Fruit fly (Drosophila melanogaster) whole organism, embryonic: ENCODE measurements around the gene Nf-YA.

Source experiments
- Abd-B ChIP-seq: fragments of 200-800 bp; sonication (Bioruptor generic); optimal IDR thresholded peaks from 2 replicates; lab custom pipeline; 2018; ENCODE audit warnings: missing biosample characterization, mild to moderate bottlenecking, missing genetic modification characterization, moderate library complexity
- Blimp-1 ChIP-seq: fragments of 200-800 bp; sonication (Bioruptor generic); optimal IDR thresholded peaks from 3 replicates; lab custom pipeline; 2018; ENCODE audit warnings: missing biosample characterization, missing genetic modification characterization, mild to moderate bottlenecking, moderate library complexity, missing genetic modification reagents
- CG10274 ChIP-seq: fragments of 200-800 bp; sonication (Bioruptor generic); optimal IDR thresholded peaks from 3 replicates; lab custom pipeline; 2017; ENCODE audit warnings: missing biosample characterization, mild to moderate bottlenecking, missing genetic modification characterization
- CG10366 ChIP-seq: fragments of 200-800 bp; sonication (Bioruptor generic); IDR thresholded peaks from 2 replicates; pipeline ENCODE4 v1.3.6; 2022; ENCODE audit warnings: missing biosample characterization, missing genetic modification characterization
- CG10462 ChIP-seq: fragments of 200-800 bp; sonication (Bioruptor generic); optimal IDR thresholded peaks from 2 replicates; lab custom pipeline; 2016; ENCODE audit warnings: missing biosample characterization, missing genetic modification characterization
- CG11093 ChIP-seq: fragments of 200-800 bp; sonication (Bioruptor generic); IDR thresholded peaks from 3 replicates; pipeline ENCODE4 v1.3.6; 2022; ENCODE audit warnings: missing biosample characterization, missing genetic modification characterization
- CG14965 ChIP-seq: fragments of 200-800 bp; sonication (Bioruptor generic); optimal IDR thresholded peaks from 2 replicates; lab custom pipeline; 2016; ENCODE audit warnings: missing biosample characterization, missing genetic modification characterization, borderline replicate concordance
- CG15011 ChIP-seq: fragments of 200-800 bp; sonication (Bioruptor generic); optimal IDR thresholded peaks from 3 replicates; lab custom pipeline; 2018; ENCODE audit warnings: missing biosample characterization, mild to moderate bottlenecking, missing genetic modification characterization
- CG16779 ChIP-seq: fragments of 200-800 bp; sonication (Bioruptor generic); IDR thresholded peaks from 2 replicates; pipeline ENCODE4 v1.3.6; 2022; ENCODE audit warnings: missing biosample characterization, missing genetic modification characterization
- CG18262 ChIP-seq: fragments of 200-800 bp; optimal IDR thresholded peaks from 3 replicates; lab custom pipeline; 2019; ENCODE audit warnings: missing biosample characterization, mild to moderate bottlenecking, missing genetic modification characterization, moderate library complexity
- CG2678 ChIP-seq: fragments of 200-800 bp; sonication (Bioruptor generic); optimal IDR thresholded peaks from 3 replicates; lab custom pipeline; 2019; ENCODE audit warnings: missing biosample characterization, mild to moderate bottlenecking, missing genetic modification characterization, moderate library complexity
- CG2875 ChIP-seq: fragments of 200-800 bp; sonication (Bioruptor generic); optimal IDR thresholded peaks from 2 replicates; lab custom pipeline; 2017; ENCODE audit warnings: missing biosample characterization, mild to moderate bottlenecking, missing genetic modification characterization, missing genetic modification reagents
- CG32772 ChIP-seq: fragments of 200-800 bp; sonication (Bioruptor generic); IDR thresholded peaks from 2 replicates; pipeline ENCODE4 v1.3.6; 2022; ENCODE audit warnings: missing biosample characterization, missing genetic modification characterization
- CG3407 ChIP-seq: fragments of 200-800 bp; sonication (Bioruptor generic); optimal IDR thresholded peaks from 2 replicates; lab custom pipeline; 2018; ENCODE audit warnings: missing biosample characterization, mild to moderate bottlenecking, missing genetic modification characterization
- CG34376 ChIP-seq: fragments of 200-800 bp; sonication (Bioruptor generic); optimal IDR thresholded peaks from 2 replicates; lab custom pipeline; 2018; ENCODE audit warnings: missing biosample characterization, mild to moderate bottlenecking, missing genetic modification characterization
- CG3726 ChIP-seq: fragments of 200-800 bp; sonication (Bioruptor generic); IDR thresholded peaks from 3 replicates; pipeline ENCODE4, ENCODE4 v1.3.6; 2022; ENCODE audit warnings: missing biosample characterization, missing genetic modification characterization
- CG6683 ChIP-seq: fragments of 200-800 bp; sonication (Bioruptor generic); optimal IDR thresholded peaks from 2 replicates; lab custom pipeline; 2017; ENCODE audit warnings: missing biosample characterization, mild to moderate bottlenecking, missing genetic modification characterization, missing genetic modification reagents
- CG8281 ChIP-seq: fragments of 200-800 bp; sonication (Bioruptor generic); optimal IDR thresholded peaks from 2 replicates; lab custom pipeline; 2018; ENCODE audit warnings: missing biosample characterization, mild to moderate bottlenecking, missing genetic modification characterization, moderate library complexity
- CG8359 ChIP-seq: fragments of 200-800 bp; sonication (Bioruptor generic); optimal IDR thresholded peaks from 2 replicates; lab custom pipeline; 2017; ENCODE audit warnings: missing biosample characterization, mild to moderate bottlenecking, missing genetic modification characterization, borderline replicate concordance
- CG8765 ChIP-seq: fragments of 200-800 bp; sonication (Bioruptor generic); IDR thresholded peaks from 2 replicates; pipeline ENCODE4 v1.3.6; 2022; ENCODE audit warnings: missing biosample characterization, missing genetic modification characterization
- CG9437 ChIP-seq: fragments of 200-800 bp; sonication (Bioruptor generic); optimal IDR thresholded peaks from 2 replicates; lab custom pipeline; 2018; ENCODE audit warnings: missing biosample characterization, mild to moderate bottlenecking, missing genetic modification characterization
- CG9876 ChIP-seq: fragments of 200-800 bp; sonication (Bioruptor generic); optimal IDR thresholded peaks from 2 replicates; lab custom pipeline; 2016; ENCODE audit warnings: missing biosample characterization, missing genetic modification characterization
- CG9932 ChIP-seq: fragments of 200-800 bp; sonication (Bioruptor generic); IDR thresholded peaks from 2 replicates; pipeline ENCODE4 v1.3.6; 2022; ENCODE audit warnings: missing biosample characterization, missing genetic modification characterization
- CHES-1-like ChIP-seq: fragments of 200-800 bp; sonication (Bioruptor generic); optimal IDR thresholded peaks from 2 replicates; lab custom pipeline; 2016; ENCODE audit warnings: missing biosample characterization, missing genetic modification characterization
- CTCF ChIP-seq: fragments of 200-800 bp; sonication (Bioruptor generic); optimal IDR thresholded peaks from 2 replicates; lab custom pipeline; 2017; ENCODE audit warnings: missing biosample characterization, mild to moderate bottlenecking, missing genetic modification characterization, moderate library complexity
- Doc3 ChIP-seq: fragments of 200-800 bp; sonication (Bioruptor generic); IDR thresholded peaks from 3 replicates; pipeline ENCODE4 v1.3.6; 2022; ENCODE audit warnings: missing biosample characterization, missing genetic modification characterization; ENCODE audit not compliant: partially characterized antibody
- Fer1 ChIP-seq: fragments of 200-800 bp; sonication (Bioruptor generic); optimal IDR thresholded peaks from 2 replicates; lab custom pipeline; 2017; ENCODE audit warnings: missing biosample characterization, mild to moderate bottlenecking, missing genetic modification characterization
- H2.0 ChIP-seq: fragments of 200-800 bp; sonication (Bioruptor generic); IDR thresholded peaks from 2 replicates; pipeline ENCODE4 v1.3.6; 2022; ENCODE audit warnings: missing biosample characterization, missing genetic modification characterization
- Hmr ChIP-seq: fragments of 200-800 bp; sonication (Bioruptor generic); optimal IDR thresholded peaks from 3 replicates; lab custom pipeline; 2017; ENCODE audit warnings: mild to moderate bottlenecking, missing biosample characterization, missing genetic modification reagents, missing genetic modification characterization
- Mad ChIP-seq: fragments of 200-800 bp; sonication (Bioruptor generic); optimal IDR thresholded peaks from 2 replicates; lab custom pipeline; 2016; ENCODE audit warnings: missing biosample characterization, missing genetic modification characterization
- Meics ChIP-seq: fragments of 200-800 bp; sonication (Bioruptor generic); optimal IDR thresholded peaks from 2 replicates; lab custom pipeline; 2017; ENCODE audit warnings: missing biosample characterization, mild to moderate bottlenecking, missing genetic modification characterization
- Stat92E ChIP-seq, 3 experiments: fragments of >200 bp in 2 of 3; fragments of 200-800 bp in 1 of 3; sonication (Bioruptor generic) in 1 of 3; optimal IDR thresholded peaks; 2 replicates each; lab custom pipeline; 2017 to 2019; ENCODE audit warnings: missing biosample characterization in 3 of 3, missing genetic modification characterization in 3 of 3, mild to moderate bottlenecking in 1 of 3, moderate library complexity in 1 of 3
- ash1 ChIP-seq: fragments of 200-800 bp; sonication (Bioruptor generic); optimal IDR thresholded peaks from 2 replicates; lab custom pipeline; 2018; ENCODE audit warnings: missing biosample characterization, mild to moderate bottlenecking, missing genetic modification characterization
- caup ChIP-seq: fragments of 200-800 bp; sonication (Bioruptor generic); optimal IDR thresholded peaks from 3 replicates; lab custom pipeline; 2017; ENCODE audit warnings: missing biosample characterization, mild to moderate bottlenecking, missing genetic modification characterization, moderate library complexity; ENCODE audit not compliant: severe bottlenecking
- chn ChIP-seq: fragments of 200-800 bp; sonication (Bioruptor generic); optimal IDR thresholded peaks from 2 replicates; lab custom pipeline; 2016; ENCODE audit warnings: missing biosample characterization, missing genetic modification characterization
- croc ChIP-seq: fragments of 200-800 bp; sonication (Bioruptor generic); conservative IDR thresholded peaks from 3 replicates; pipeline ENCODE4 v1.3.6; 2022; ENCODE audit warnings: missing biosample characterization, missing genetic modification characterization
- crol ChIP-seq: fragments of 200-800 bp; sonication (Bioruptor generic); IDR thresholded peaks from 2 replicates; pipeline ENCODE4 v1.3.6; 2022; ENCODE audit warnings: missing biosample characterization, missing genetic modification characterization
- dan ChIP-seq: fragments of 200-800 bp; sonication (Bioruptor generic); IDR thresholded peaks from 2 replicates; pipeline ENCODE4 v1.3.6; 2022; ENCODE audit warnings: missing biosample characterization, missing genetic modification characterization
- hkb ChIP-seq, 2 experiments: fragments of 200-800 bp in 1 of 2; fragments of >200 bp in 1 of 2; sonication (Bioruptor generic) in 1 of 2; IDR thresholded peaks in 1 of 2; optimal IDR thresholded peaks in 1 of 2; 2 replicates each; pipeline versions ENCODE4 v1.3.6 to Lab custom; 2017 to 2022; ENCODE audit warnings: missing biosample characterization in 1 of 2, missing genetic modification characterization in 1 of 2
- ken ChIP-seq: fragments of 200-800 bp; sonication (Bioruptor generic); IDR thresholded peaks from 3 replicates; pipeline ENCODE4 v1.3.6; 2022; ENCODE audit warnings: missing biosample characterization, missing genetic modification characterization
- maf-S ChIP-seq: fragments of 200-800 bp; sonication (Bioruptor generic); optimal IDR thresholded peaks from 2 replicates; lab custom pipeline; 2016; ENCODE audit warnings: missing biosample characterization, missing genetic modification characterization
- nerfin-1 ChIP-seq: fragments of 200-800 bp; sonication (Bioruptor generic); optimal IDR thresholded peaks from 3 replicates; lab custom pipeline; 2019; ENCODE audit warnings: missing biosample characterization, mild to moderate bottlenecking, missing genetic modification characterization, moderate library complexity
- p53 ChIP-seq: fragments of 200-800 bp; sonication (Bioruptor generic); optimal IDR thresholded peaks from 2 replicates; lab custom pipeline; 2016; ENCODE audit warnings: missing biosample characterization, missing genetic modification characterization
- pnt ChIP-seq: fragments of 200-800 bp; sonication (Bioruptor generic); optimal IDR thresholded peaks from 3 replicates; lab custom pipeline; 2016; ENCODE audit warnings: missing biosample characterization, missing genetic modification characterization
- rib ChIP-seq: fragments of 200-800 bp; sonication (Bioruptor generic); IDR thresholded peaks from 2 replicates; pipeline ENCODE4 v1.3.6; 2022; ENCODE audit warnings: missing biosample characterization, missing genetic modification characterization
- row ChIP-seq: fragments of 200-800 bp; sonication (Bioruptor generic); IDR thresholded peaks from 3 replicates; pipeline ENCODE4 v1.3.6; 2022; ENCODE audit warnings: missing biosample characterization, missing genetic modification characterization
- schlank ChIP-seq: fragments of 200-800 bp; sonication (Bioruptor generic); optimal IDR thresholded peaks from 2 replicates; lab custom pipeline; 2018; ENCODE audit warnings: missing biosample characterization, mild to moderate bottlenecking, missing genetic modification characterization
- vnd ChIP-seq: fragments of 200-800 bp; sonication (Bioruptor generic); IDR thresholded peaks from 3 replicates; pipeline ENCODE4 v1.3.6; 2022; ENCODE audit warnings: missing biosample characterization, missing genetic modification characterization; ENCODE audit not compliant: partially characterized antibody
- z ChIP-seq: fragments of 200-800 bp; sonication (Bioruptor generic); IDR thresholded peaks from 3 replicates; pipeline ENCODE4 v1.3.6; 2022; ENCODE audit warnings: missing biosample characterization, missing genetic modification characterization

Gene Nf-YA

dm6 chr3L:9410754-9411423, 31.2 kb downstream of the Nf-YA start, which contains the start of the genes CG4022 and Cpsf5 (continued):
- TF ChIP-seq Fer1 (GFP tag; lab: Kevin White, UChicago) (peak; percentile 82), CG9437 (GFP tag; lab: Kevin White, UChicago) (peak; percentile 60), CG34376 (GFP tag; lab: Kevin White, UChicago) (peak; percentile 23), ken (peak; percentile 87), H2.0 (GFP tag; lab: Robert Waterston, UW) (peak; percentile 81), CG9876 (GFP tag; lab: Kevin White, UChicago) (no peak), CG2875 (GFP tag; lab: Kevin White, UChicago) (peak; percentile 47), maf-S (GFP tag; lab: Kevin White, UChicago) (peak; percentile 49), ash1 (GFP tag; lab: Kevin White, UChicago) (no peak), croc (GFP tag; lab: Robert Waterston, UW) (peak; percentile 73), Hmr (GFP tag; lab: Kevin White, UChicago) (peak; percentile 85), CG16779 (GFP tag; lab: Robert Waterston, UW) (no peak), CG6683 (GFP tag; lab: Kevin White, UChicago) (peak; percentile 53), Blimp-1 (GFP tag; lab: Kevin White, UChicago) (peak; percentile 79), CG8281 (peak; percentile 36), chn (GFP tag; lab: Kevin White, UChicago) (peak; percentile 84), rib (GFP tag; lab: Robert Waterston, UW) (peak; percentile 89; the same call in 1 of the 2 replicates), Doc3 (GFP tag; lab: Robert Waterston, UW) (no peak), CG32772 (GFP tag; lab: Robert Waterston, UW) (peak; percentile 79), CG3407 (GFP tag; lab: Kevin White, UChicago) (peak; percentile 68), CG10274 (GFP tag; lab: Kevin White, UChicago) (no peak), Meics (peak; percentile 78), CG10366 (GFP tag; lab: Robert Waterston, UW) (peak; percentile 86), crol (GFP tag; lab: Robert Waterston, UW) (no peak), nerfin-1 (tag; lab: Kevin White, UChicago) (peak; percentile 69), CG8765 (GFP tag; lab: Robert Waterston, UW) (peak; percentile 66; the same call in 1 of the 2 replicates), CG8359 (no peak), CG3726 (no peak), CG10462 (GFP tag; lab: Kevin White, UChicago) (peak; percentile 67), CG14965 (no peak), Stat92E (GFP tag; optimal IDR thresholded peaks at IDR 0.05; lab: Kevin White, UChicago) (peak in 1 of 3 experiments; percentile 73), CG2678 (peak; percentile 85), CHES-1-like (GFP tag; lab: Kevin White, UChicago) (peak; percentile 60), schlank (peak; percentile 63), CG9932 (GFP tag; lab: Robert Waterston, UW) (peak; percentile 93), dan (no peak), vnd (GFP tag; lab: Robert Waterston, UW) (no peak), z (no peak), CG11093 (GFP tag; lab: Robert Waterston, UW) (peak; percentile 76; the same call in 2 of the 3 replicates), CG18262 (tag; lab: Kevin White, UChicago) (peak; percentile 84), CTCF (GFP tag; lab: Kevin White, UChicago) (no peak), caup (peak; percentile 79), Abd-B (peak; percentile 86), Mad (GFP tag; lab: Kevin White, UChicago) (peak; percentile 85), row (GFP tag; lab: Robert Waterston, UW) (peak; percentile 95), pnt (peak; percentile 51), CG15011 (GFP tag; lab: Kevin White, UChicago) (peak; percentile 29), hkb (optimal IDR thresholded peaks at IDR 0.05; lab: Kevin White, UChicago) (no peak), hkb (GFP tag; IDR thresholded peaks at IDR 0.05; lab: Robert Waterston, UW) (peak; percentile 87), p53 (no peak)
